Fruit fly (Drosophila melanogaster): Measurements from ENCODE around the gene Atac3.

Gene Atac3

dm6 chr3L:346656-347640 lies 19.2 kb upstream of the Atac3 start, which contains the start of gene mth:
Gene mth, minus strand, starts transcription at chr3L:346957.
- TF ChIP-seq ovo (GFP tag; optimal IDR thresholded peaks at IDR 0.05): peak; percentile 31
- TF ChIP-seq CG1620 (GFP tag; optimal IDR thresholded peaks at IDR 0.05): peak; percentile 70
- peak; percentile 77 for TF ChIP-seq kay (GFP tag; ENCODE audit: borderline replicate concordance)
- TF ChIP-seq CG12768 (GFP tag; optimal IDR thresholded peaks at IDR 0.05): peak; percentile 1
- peak; percentile 74 for TF ChIP-seq toe (GFP tag; optimal IDR thresholded peaks at IDR 0.05)
- peak; percentile 19 for TF ChIP-seq Mnt (GFP tag; optimal IDR thresholded peaks at IDR 0.05)
- no peak for TF ChIP-seq CG14711 (tag; optimal IDR thresholded peaks at IDR 0.05)
- TF ChIP-seq bab1 (GFP tag; optimal IDR thresholded peaks at IDR 0.05): peak; percentile 67
- TF ChIP-seq tj (GFP tag; optimal IDR thresholded peaks at IDR 0.05): peak; percentile 21
- no peak for TF ChIP-seq pad (GFP tag; optimal IDR thresholded peaks at IDR 0.05)
- peak; percentile 62 for TF ChIP-seq CG11617 (GFP tag; optimal IDR thresholded peaks at IDR 0.05)
- peak; percentile 40 for TF ChIP-seq Clk (GFP tag; optimal IDR thresholded peaks at IDR 0.05)
- peak; percentile 29 for TF ChIP-seq CG7101 (tag; optimal IDR thresholded peaks at IDR 0.05)
- no peak for TF ChIP-seq CG7045 (GFP tag; optimal IDR thresholded peaks at IDR 0.05)
- peak; percentile 37 for TF ChIP-seq Crg-1 (GFP tag; optimal IDR thresholded peaks at IDR 0.05)
- TF ChIP-seq Hr96 (GFP tag; optimal IDR thresholded peaks at IDR 0.05): peak; percentile 74
- peak; percentile 39 for TF ChIP-seq cic (GFP tag; optimal IDR thresholded peaks at IDR 0.05)
- no peak for TF ChIP-seq CG5204 (GFP tag; optimal IDR thresholded peaks at IDR 0.05)
- no peak for TF ChIP-seq cnc (optimal IDR thresholded peaks at IDR 0.05)
- TF ChIP-seq CG33017 (tag; optimal IDR thresholded peaks at IDR 0.05): no peak

- no peak for TF ChIP-seq Mnt (GFP tag; optimal IDR thresholded peaks at IDR 0.05)
- TF ChIP-seq CG7045 (GFP tag; optimal IDR thresholded peaks at IDR 0.05): no peak
- TF ChIP-seq CG5204 (GFP tag; optimal IDR thresholded peaks at IDR 0.05): no peak
- TF ChIP-seq kay (GFP tag; ENCODE audit: borderline replicate concordance): peak; percentile 88
- no peak for TF ChIP-seq tj (GFP tag; optimal IDR thresholded peaks at IDR 0.05)
- TF ChIP-seq CG14711 (tag; optimal IDR thresholded peaks at IDR 0.05): no peak
Observed at dm6 chr3L:343316-343715, 15.5 kb upstream of the Atac3 start.

dm6 chr3L:342839-343238 lies 15.0 kb upstream of the Atac3 start, which contains the start of gene mthl10:
Gene mthl10, minus strand, starts transcription at chr3L:342915.
- peak; percentile 83 for TF ChIP-seq bab1 (GFP tag; optimal IDR thresholded peaks at IDR 0.05)
- TF ChIP-seq Crg-1 (GFP tag; optimal IDR thresholded peaks at IDR 0.05): no peak

dm6 chr3L:341052-341852 lies 13.5 kb upstream of the Atac3 start:
- no peak for TF ChIP-seq kay (GFP tag; ENCODE audit: borderline replicate concordance)
- no peak for TF ChIP-seq toe (GFP tag; optimal IDR thresholded peaks at IDR 0.05)
- peak; percentile 86 for TF ChIP-seq tj (GFP tag; optimal IDR thresholded peaks at IDR 0.05)
- peak; percentile 0 for TF ChIP-seq Mnt (GFP tag; optimal IDR thresholded peaks at IDR 0.05)
- peak; percentile 26 for TF ChIP-seq cic (GFP tag; optimal IDR thresholded peaks at IDR 0.05)
- no peak for TF ChIP-seq pad (GFP tag; optimal IDR thresholded peaks at IDR 0.05)
- TF ChIP-seq bab1 (GFP tag; optimal IDR thresholded peaks at IDR 0.05): peak; percentile 25

- no peak for TF ChIP-seq toe (GFP tag; optimal IDR thresholded peaks at IDR 0.05)
- peak; percentile 90 for TF ChIP-seq tj (GFP tag; optimal IDR thresholded peaks at IDR 0.05)
- TF ChIP-seq cic (GFP tag; optimal IDR thresholded peaks at IDR 0.05): peak; percentile 24
Observed at dm6 chr3L:340569-340968, 12.8 kb upstream of the Atac3 start.

dm6 chr3L:340124-340523 lies 12.3 kb upstream of the Atac3 start:
- TF ChIP-seq CG7101 (tag; optimal IDR thresholded peaks at IDR 0.05) (no peak), CG11617 (GFP tag; optimal IDR thresholded peaks at IDR 0.05) (no peak), toe (GFP tag; optimal IDR thresholded peaks at IDR 0.05) (no peak), CG12768 (GFP tag; optimal IDR thresholded peaks at IDR 0.05) (no peak), tj (GFP tag; optimal IDR thresholded peaks at IDR 0.05) (no peak), Hr96 (GFP tag; optimal IDR thresholded peaks at IDR 0.05) (no peak), kay (GFP tag; ENCODE audit: borderline replicate concordance) (peak; percentile 94)

- TF ChIP-seq CG1620 (GFP tag; optimal IDR thresholded peaks at IDR 0.05) (no peak), toe (GFP tag; optimal IDR thresholded peaks at IDR 0.05) (no peak), CG5204 (GFP tag; optimal IDR thresholded peaks at IDR 0.05) (no peak), Hr96 (GFP tag; optimal IDR thresholded peaks at IDR 0.05) (no peak), Mnt (GFP tag; optimal IDR thresholded peaks at IDR 0.05) (no peak), kay (GFP tag; ENCODE audit: borderline replicate concordance) (no peak), pad (GFP tag; optimal IDR thresholded peaks at IDR 0.05) (no peak), Crg-1 (GFP tag; optimal IDR thresholded peaks at IDR 0.05) (no peak)
Observed at dm6 chr3L:339072-339471, 11.3 kb upstream of the Atac3 start.

All from whole organism, adult.